Worm (Caenorhabditis elegans): ENCODE measurements around the gene hrpk-2.

The hrpk-2 gene

ce11 chrIII:7940819-7941218 is 46.1 kb upstream of the hrpk-2 start, which contains the start of gene C29E4.12 (continued):
- TF ChIP-seq hlh-26 (GFP tag; conservative IDR thresholded peaks at IDR 0.05) = no peak
- no peak for TF ChIP-seq atf-7 (tag; optimal IDR thresholded peaks at IDR 0.05)
- peak; percentile 78 for TF ChIP-seq efl-1 (GFP tag; optimal IDR thresholded peaks at IDR 0.05)
- TF ChIP-seq hrde-1 (tag; optimal IDR thresholded peaks at IDR 0.05; ENCODE audit: borderline replicate concordance) = no peak

DNA sequence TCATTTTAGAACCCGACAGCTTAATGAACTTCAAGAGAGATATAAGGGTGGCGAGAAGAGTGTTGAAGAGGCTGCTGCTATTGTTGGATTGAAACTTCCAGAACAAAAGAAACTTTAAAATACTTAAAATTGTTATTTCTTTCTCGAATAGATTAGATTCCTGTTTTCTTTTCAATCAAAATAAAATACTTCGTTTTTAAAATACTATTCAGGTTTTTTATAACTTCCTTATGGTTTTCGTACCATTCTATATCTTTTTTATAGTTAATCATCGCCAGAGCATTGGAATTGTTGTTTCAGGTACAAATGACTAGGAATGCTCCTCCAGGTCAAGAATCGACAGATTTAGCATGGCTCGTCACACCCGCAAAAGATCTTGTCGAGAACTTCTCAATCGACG is 45.5 kb upstream of the hrpk-2 start, which contains the start of gene kle-2:
Gene kle-2 (plus strand): TSS at position 301 of the 400 bp plus-strand sequence.
- TF ChIP-seq attf-6 (GFP tag; IDR thresholded peaks at IDR 0.05) (no peak), xnd-1 (tag; optimal IDR thresholded peaks at IDR 0.05) (no peak), nhr-120 (GFP tag; IDR thresholded peaks at IDR 0.05) (no peak), chd-7 (tag; optimal IDR thresholded peaks at IDR 0.05) (no peak), F57A8.1 (GFP tag; optimal IDR thresholded peaks at IDR 0.05) (no peak), dpl-1 (GFP tag; optimal IDR thresholded peaks at IDR 0.05) (no peak), nfya-2 (GFP tag; IDR thresholded peaks at IDR 0.05) (no peak)

DNA sequence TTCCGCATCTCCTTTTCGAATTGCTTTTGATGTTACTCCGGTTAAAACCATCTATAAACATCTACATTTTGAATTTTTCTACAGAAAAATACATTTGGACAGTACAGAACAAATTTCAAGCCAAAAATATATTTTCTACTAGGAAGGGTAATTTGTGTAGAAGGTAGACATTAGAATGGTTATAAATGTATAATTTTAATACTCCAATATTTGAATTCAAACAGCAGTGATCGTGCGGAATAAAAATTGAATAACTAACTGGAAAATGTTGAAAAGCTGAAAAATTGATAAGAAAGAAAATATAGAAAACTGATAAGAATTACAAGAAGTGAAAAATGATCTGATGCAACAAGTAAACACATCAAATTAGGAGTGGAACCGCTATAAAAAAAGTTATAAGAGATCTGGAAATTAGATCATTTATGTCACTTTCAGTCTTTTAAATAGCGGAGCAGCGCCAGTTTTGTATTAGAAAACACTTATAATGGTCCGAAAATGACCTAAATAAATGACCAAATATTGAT is 39.9 kb upstream of the hrpk-2 start, which contains the start of gene gsto-1:
Gene gsto-1 (minus strand): TSS at position 51 of the 524 bp plus-strand sequence.
- TF ChIP-seq egl-44 (GFP tag; IDR thresholded peaks at IDR 0.05) (no peak), let-526 (GFP tag; IDR thresholded peaks at IDR 0.05) (no peak), xnd-1 (tag; optimal IDR thresholded peaks at IDR 0.05) (no peak), F55B11.4 (tag; optimal IDR thresholded peaks at IDR 0.05; ENCODE audit: borderline replicate concordance, insufficient read depth) (no peak), nhr-80 (tag; optimal IDR thresholded peaks at IDR 0.05) (peak; percentile 19), snpc-3.4 (tag; optimal IDR thresholded peaks at IDR 0.05) (no peak), ceh-79 (tag; optimal IDR thresholded peaks at IDR 0.05) (no peak)

DNA sequence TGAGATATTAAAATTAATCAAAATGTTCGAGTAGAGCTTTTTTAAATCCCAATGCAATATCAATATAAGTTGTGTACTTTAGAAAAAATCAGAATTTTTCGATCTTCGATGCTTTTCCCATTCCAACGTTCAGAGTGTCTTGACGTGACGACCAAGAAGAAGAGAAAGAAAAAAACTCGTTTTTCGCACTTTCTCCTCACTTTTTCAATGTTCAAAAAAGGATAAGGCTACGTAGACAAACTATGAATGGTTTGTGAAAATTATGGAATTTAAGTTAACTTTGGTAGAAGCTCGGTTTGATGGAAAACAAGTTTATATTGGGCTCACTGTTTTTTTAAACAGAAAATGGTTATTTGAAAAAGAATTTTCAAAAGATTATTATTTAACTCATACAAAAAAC is 39.2 kb upstream of the hrpk-2 start:
- TF ChIP-seq Y79H2A.3 (GFP tag; conservative IDR thresholded peaks at IDR 0.05) (no peak), hlh-26 (GFP tag; conservative IDR thresholded peaks at IDR 0.05) (no peak), Y67H2A.10 (GFP tag; conservative IDR thresholded peaks at IDR 0.05) (no peak), C06A6.2 (GFP tag; conservative IDR thresholded peaks at IDR 0.05) (no peak), madf-3 (GFP tag; IDR thresholded peaks at IDR 0.05) (no peak), nhr-80 (tag; optimal IDR thresholded peaks at IDR 0.05) (no peak), Y95B8A.8 (GFP tag; IDR thresholded peaks at IDR 0.05) (no peak), lin-26 (GFP tag; IDR thresholded peaks at IDR 0.05) (no peak), ama-1 (optimal IDR thresholded peaks at IDR 0.05) (no peak), ama-1 (GFP tag; optimal IDR thresholded peaks at IDR 0.05) (no peak), ztf-26 (tag; optimal IDR thresholded peaks at IDR 0.05) (no peak), F33H1.4 (GFP tag; IDR thresholded peaks at IDR 0.05) (no peak), ceh-79 (tag; optimal IDR thresholded peaks at IDR 0.05) (no peak), F37B4.10 (GFP tag; IDR thresholded peaks at IDR 0.05) (no peak), attf-3 (GFP tag; conservative IDR thresholded peaks at IDR 0.05) (no peak), hlh-12 (tag; optimal IDR thresholded peaks at IDR 0.05) (no peak), ztf-6 (GFP tag; IDR thresholded peaks at IDR 0.05) (no peak), cebp-2 (GFP tag; IDR thresholded peaks at IDR 0.05) (no peak), F49E8.2 (tag; optimal IDR thresholded peaks at IDR 0.05; ENCODE audit: insufficient read depth) (no peak)

ce11 chrIII:7948802-7949201 is 38.1 kb upstream of the hrpk-2 start, which contains the start of gene col-90:
Gene col-90, plus strand, starts transcription at chrIII:7948838.
- no peak for TF ChIP-seq madf-10 (tag; optimal IDR thresholded peaks at IDR 0.05)
- TF ChIP-seq lir-1 (GFP tag; conservative IDR thresholded peaks at IDR 0.05) = no peak

Measured in whole organism, young adult.